Fruit fly (Drosophila melanogaster) whole organism, prepupa: Measurements from ENCODE around the gene mu2.

Source experiments
- pdm3 ChIP-seq: fragments of 200-800 bp; sonication (Bioruptor generic); optimal IDR thresholded peaks from 3 replicates; lab custom pipeline; 2016; ENCODE audit warnings: missing biosample characterization, missing genetic modification characterization
- vri ChIP-seq: fragments of 200-800 bp; sonication (Bioruptor generic); optimal IDR thresholded peaks from 3 replicates; lab custom pipeline; 2016; ENCODE audit warnings: missing biosample characterization, mild to moderate bottlenecking, missing genetic modification characterization

DNA sequence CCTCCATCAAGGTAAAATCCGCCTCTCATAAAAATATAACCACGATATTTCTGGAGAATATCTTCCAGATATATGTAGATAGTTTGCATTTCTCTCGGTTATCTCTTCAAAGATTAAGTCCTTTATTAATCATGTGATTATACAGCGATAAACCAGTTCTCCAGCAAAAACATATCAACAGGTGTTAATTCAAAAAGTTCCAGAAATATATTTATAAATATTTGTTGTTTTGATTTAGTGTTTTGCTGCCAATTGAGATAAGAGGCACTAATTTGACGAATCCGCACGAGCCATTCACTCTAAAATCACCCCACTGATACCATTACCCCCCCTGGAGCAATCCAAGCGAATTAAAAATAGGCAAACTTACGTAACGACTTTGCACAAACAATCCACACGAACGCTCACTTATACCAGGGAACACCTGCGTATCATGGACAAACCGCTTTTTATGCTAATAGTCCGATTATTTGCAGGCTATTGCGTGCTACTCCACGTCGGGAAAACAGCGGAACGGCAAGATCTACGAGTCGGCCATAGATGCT, 17.4 kb upstream of the mu2 start:
- TF ChIP-seq vri (GFP tag; lab: Kevin White, UChicago), result peak; percentile 49
- TF ChIP-seq pdm3 (GFP tag; lab: Kevin White, UChicago), result no peak
